Fruit fly (Drosophila melanogaster): ENCODE data around the gene CG7029.

The CG7029 gene

dm6 chr3R:22733751-22734150 lies 16.9 kb upstream of the CG7029 start, which contains the start of gene Takl2:
Gene Takl2 (minus strand): TSS chr3R:22733851.
- no peak for TF ChIP-seq noc (tag; optimal IDR thresholded peaks at IDR 0.05)

dm6 chr3R:22740930-22741329 lies 9.8 kb upstream of the CG7029 start, which contains the start of the genes Dcr-1 and CG6985:
Gene Dcr-1 (minus strand): TSS chr3R:22741091.
Gene CG6985 (plus strand): TSS chr3R:22741150.
- TF ChIP-seq noc (tag; optimal IDR thresholded peaks at IDR 0.05) = no peak

- no peak for TF ChIP-seq noc (tag; optimal IDR thresholded peaks at IDR 0.05)
Observed at dm6 chr3R:22745432-22745831, 5.3 kb upstream of the CG7029 start, which contains the start of the genes vret and HP1c. Gene vret (minus strand): TSS chr3R:22745581. Gene HP1c (plus strand): TSS chr3R:22745620.

dm6 chr3R:22747423-22748090 lies 3.1 kb upstream of the CG7029 start, which contains the start of gene CG17141:
Gene CG17141 (minus strand): TSS chr3R:22747599.
- no peak for TF ChIP-seq noc (tag; optimal IDR thresholded peaks at IDR 0.05)

- TF ChIP-seq noc (tag; optimal IDR thresholded peaks at IDR 0.05) = no peak
Observed at dm6 chr3R:22748956-22749355, 1.7 kb upstream of the CG7029 start, which contains the start of gene CG31139. Gene CG31139 (minus strand): TSS chr3R:22749056.

- no peak for TF ChIP-seq noc (tag; optimal IDR thresholded peaks at IDR 0.05)
Observed at dm6 chr3R:22750039-22750438, 662 bp upstream of the CG7029 start.

- no peak for TF ChIP-seq noc (tag; optimal IDR thresholded peaks at IDR 0.05)
Observed at dm6 chr3R:22751111-22751510, 410 bp downstream of the CG7029 start.

dm6 chr3R:22751698-22752097 lies 997 bp downstream of the CG7029 start:
- TF ChIP-seq noc (tag; optimal IDR thresholded peaks at IDR 0.05) = no peak

- TF ChIP-seq noc (tag; optimal IDR thresholded peaks at IDR 0.05) = no peak
Observed at dm6 chr3R:22752929-22753328, 2.2 kb downstream of the CG7029 start.

dm6 chr3R:22753600-22753894 lies 2.8 kb downstream of the CG7029 start:
- no peak for TF ChIP-seq noc (tag; optimal IDR thresholded peaks at IDR 0.05)

dm6 chr3R:22753895-22754774 lies 3.4 kb downstream of the CG7029 start:
- TF ChIP-seq noc (tag; optimal IDR thresholded peaks at IDR 0.05) = peak; percentile 49

- no peak for TF ChIP-seq noc (tag; optimal IDR thresholded peaks at IDR 0.05)
Observed at dm6 chr3R:22755187-22755777, 4.6 kb downstream of the CG7029 start.

dm6 chr3R:22756289-22756688 lies 5.6 kb downstream of the CG7029 start:
- TF ChIP-seq noc (tag; optimal IDR thresholded peaks at IDR 0.05) = no peak

dm6 chr3R:22757117-22757516 lies 6.4 kb downstream of the CG7029 start:
- no peak for TF ChIP-seq noc (tag; optimal IDR thresholded peaks at IDR 0.05)

- TF ChIP-seq noc (tag; optimal IDR thresholded peaks at IDR 0.05) = no peak
Observed at dm6 chr3R:22760988-22761387, 10.3 kb downstream of the CG7029 start, which contains the start of gene Nepl13. Gene Nepl13 (minus strand): TSS chr3R:22761076.

dm6 chr3R:22763587-22763986 lies 12.9 kb downstream of the CG7029 start, which contains the start of gene Nepl14:
Gene Nepl14 (minus strand): TSS chr3R:22763711.
- no peak for TF ChIP-seq noc (tag; optimal IDR thresholded peaks at IDR 0.05)
